Worm (Caenorhabditis elegans): ENCODE data around the gene T01G5.8.
A peak's percentile ranks its signal among the peaks of the same experiment; 100 is the strongest.

The T01G5.8 gene

DNA sequence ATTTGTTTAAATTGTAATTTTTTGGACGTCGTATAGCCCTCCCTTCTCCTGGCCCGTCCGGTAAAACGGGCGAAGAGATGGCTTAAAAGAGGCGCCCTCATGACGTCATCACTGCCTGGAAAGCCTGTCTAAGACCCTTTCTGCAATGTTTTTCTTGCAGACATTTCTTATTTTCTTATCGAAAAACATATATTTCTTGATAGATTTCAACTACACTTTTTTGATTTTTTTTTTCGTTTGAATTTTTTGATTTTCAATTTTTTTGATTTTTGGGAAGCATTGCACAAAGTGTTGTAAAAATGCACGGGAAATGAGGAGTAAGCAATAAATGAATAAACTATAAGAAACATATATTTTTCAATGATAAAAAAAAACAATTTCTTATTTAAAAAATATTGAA lies 2.1 kb upstream of the T01G5.8 start, which contains the start of gene T01G5.6:
Gene T01G5.6, minus strand, starts transcription at position 101 of the 400 bp plus-strand sequence.
- TF ChIP-seq ctbp-1 (GFP tag; IDR thresholded peaks at IDR 0.05) (no peak), lin-38 (GFP tag; IDR thresholded peaks at IDR 0.05) (no peak), nhr-41 (GFP tag; IDR thresholded peaks at IDR 0.05) (no peak), F26F4.8 (GFP tag; conservative IDR thresholded peaks at IDR 0.05) (no peak), spr-1 (tag; optimal IDR thresholded peaks at IDR 0.05) (no peak), zfp-3 (GFP tag; conservative IDR thresholded peaks at IDR 0.05) (no peak), nhr-6 (tag; optimal IDR thresholded peaks at IDR 0.05) (no peak), mdt-29 (GFP tag; IDR thresholded peaks at IDR 0.05) (no peak), egl-43 (GFP tag; IDR thresholded peaks at IDR 0.05) (no peak), T20F7.1 (GFP tag; optimal IDR thresholded peaks at IDR 0.05) (no peak), madf-9 (GFP tag; conservative IDR thresholded peaks at IDR 0.05) (no peak), mes-2 (tag; optimal IDR thresholded peaks at IDR 0.05; ENCODE audit: poor library complexity, severe bottlenecking) (no peak), fkh-10 (GFP tag; optimal IDR thresholded peaks at IDR 0.05) (no peak), php-3 (GFP tag; IDR thresholded peaks at IDR 0.05) (no peak), ZK546.5 (tag; optimal IDR thresholded peaks at IDR 0.05) (no peak), lim-7 (GFP tag; IDR thresholded peaks at IDR 0.05) (no peak)

DNA sequence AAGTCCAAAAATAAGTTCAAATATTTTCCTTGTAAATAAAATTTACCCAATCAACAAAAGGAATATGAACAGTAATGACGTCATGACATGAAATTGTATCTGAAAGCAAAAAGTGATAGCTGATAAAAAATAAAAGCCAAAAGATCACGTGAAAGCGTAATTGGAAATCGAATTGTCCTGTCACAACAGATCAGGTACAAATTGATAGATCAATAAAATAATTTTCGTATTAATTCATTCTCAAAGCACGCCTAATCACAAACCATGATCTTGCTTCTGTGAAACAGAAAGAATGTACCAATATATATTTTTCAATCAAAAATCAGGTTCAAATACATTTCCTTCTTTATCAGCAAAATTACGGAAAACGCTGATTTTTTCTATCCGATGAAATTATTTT lies 3.4 kb downstream of the T01G5.8 start, which contains the start of gene flor-1:
Gene flor-1, minus strand, starts transcription at position 101 of the 400 bp plus-strand sequence.
- TF ChIP-seq dve-1 (tag; optimal IDR thresholded peaks at IDR 0.05; ENCODE audit: insufficient read depth) (peak; percentile 20), D1046.2 (GFP tag; IDR thresholded peaks at IDR 0.05) (no peak), dpl-1 (GFP tag; optimal IDR thresholded peaks at IDR 0.05) (no peak)

DNA sequence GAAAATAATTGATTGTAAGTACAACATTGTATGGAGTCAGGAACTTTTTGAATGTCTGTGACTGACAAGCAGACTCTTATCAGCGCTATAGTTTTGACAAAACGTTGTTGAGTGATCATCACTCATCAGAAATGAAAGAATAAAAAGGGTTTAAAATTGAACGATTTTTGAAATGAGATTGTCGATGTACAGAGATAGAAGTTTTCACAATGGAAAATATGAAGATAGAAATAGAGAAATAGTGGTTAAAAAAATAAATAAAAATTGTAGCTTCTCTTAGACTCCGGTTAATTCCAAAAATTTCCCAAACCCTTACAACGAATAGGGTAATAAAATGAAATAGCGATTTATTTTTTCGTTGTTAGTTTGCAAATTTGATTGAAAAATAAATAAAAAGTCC lies 9.1 kb downstream of the T01G5.8 start, which contains the start of gene ugt-30:
Gene ugt-30, minus strand, starts transcription at position 101 of the 400 bp plus-strand sequence.
- peak; percentile 40; the same call in 1 of the 2 replicates for TF ChIP-seq dmd-6 (GFP tag; IDR thresholded peaks at IDR 0.05)

DNA sequence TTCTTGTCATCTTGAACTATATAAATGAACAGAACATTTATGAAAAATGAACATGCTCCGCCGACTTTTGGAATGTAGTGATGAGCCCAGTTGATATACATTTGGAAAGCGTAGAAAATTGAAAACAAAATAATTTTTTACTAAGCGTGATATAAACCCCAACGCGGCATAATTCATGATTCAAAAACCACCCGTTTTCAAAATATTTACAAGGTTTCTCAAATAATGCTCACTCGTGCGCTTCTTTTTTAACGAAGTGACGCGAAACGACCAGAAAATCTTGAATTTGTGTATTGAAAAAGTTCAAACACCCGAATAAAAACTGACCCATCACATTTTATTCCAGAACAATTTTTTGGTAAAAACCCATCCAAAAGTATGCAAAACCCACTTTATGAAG lies 11.3 kb downstream of the T01G5.8 start, which contains the start of gene srj-27:
Gene srj-27, minus strand, starts transcription at position 101 of the 400 bp plus-strand sequence.
- no peak for TF ChIP-seq mxl-2 (GFP tag; conservative IDR thresholded peaks at IDR 0.05)
- no peak for TF ChIP-seq egl-43 (GFP tag; IDR thresholded peaks at IDR 0.05)

DNA sequence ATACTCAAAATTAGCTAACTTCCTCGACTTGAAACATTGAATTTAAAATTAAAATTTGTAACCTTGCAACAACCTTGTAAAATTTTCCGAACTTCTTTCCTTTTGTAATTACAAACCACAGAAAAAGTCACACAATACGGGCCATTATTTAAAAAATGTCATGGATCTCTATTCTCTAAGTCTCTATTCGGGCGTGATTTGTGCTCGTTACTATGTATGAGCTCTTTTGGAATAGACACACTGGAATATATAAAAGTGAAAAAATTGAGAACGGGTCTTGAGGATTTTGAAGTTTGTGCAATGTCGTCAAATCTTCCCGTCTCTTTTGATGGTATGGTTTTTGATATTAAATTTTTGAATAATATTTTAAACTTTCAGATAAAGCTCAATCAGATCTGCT lies 11.9 kb downstream of the T01G5.8 start, which contains the start of gene srr-7:
Gene srr-7, plus strand, starts transcription at position 301 of the 400 bp plus-strand sequence.
- TF ChIP-seq dmd-8 (GFP tag; IDR thresholded peaks at IDR 0.05) (no peak), nhr-48 (tag; optimal IDR thresholded peaks at IDR 0.05) (no peak), zag-1 (tag; optimal IDR thresholded peaks at IDR 0.05) (no peak), Y5F2A.4 (GFP tag; optimal IDR thresholded peaks at IDR 0.05) (no peak), ceh-20 (GFP tag; IDR thresholded peaks at IDR 0.05) (no peak), nhr-76 (tag; optimal IDR thresholded peaks at IDR 0.05) (no peak), mdl-1 (tag; optimal IDR thresholded peaks at IDR 0.05) (no peak), attf-4 (tag; optimal IDR thresholded peaks at IDR 0.05) (no peak), madf-5 (GFP tag; IDR thresholded peaks at IDR 0.05) (no peak), ceh-28 (tag; optimal IDR thresholded peaks at IDR 0.05) (no peak), zfp-3 (GFP tag; conservative IDR thresholded peaks at IDR 0.05) (no peak), mxl-3 (GFP tag; optimal IDR thresholded peaks at IDR 0.05) (no peak), dmd-9 (GFP tag; IDR thresholded peaks at IDR 0.05) (no peak), ceh-44 (GFP tag; IDR thresholded peaks at IDR 0.05) (no peak), egl-43 (GFP tag; IDR thresholded peaks at IDR 0.05) (no peak)

Data from whole organism, L4 larva.